Worm (Caenorhabditis elegans): ENCODE data around the gene nxf-1.

DNA sequence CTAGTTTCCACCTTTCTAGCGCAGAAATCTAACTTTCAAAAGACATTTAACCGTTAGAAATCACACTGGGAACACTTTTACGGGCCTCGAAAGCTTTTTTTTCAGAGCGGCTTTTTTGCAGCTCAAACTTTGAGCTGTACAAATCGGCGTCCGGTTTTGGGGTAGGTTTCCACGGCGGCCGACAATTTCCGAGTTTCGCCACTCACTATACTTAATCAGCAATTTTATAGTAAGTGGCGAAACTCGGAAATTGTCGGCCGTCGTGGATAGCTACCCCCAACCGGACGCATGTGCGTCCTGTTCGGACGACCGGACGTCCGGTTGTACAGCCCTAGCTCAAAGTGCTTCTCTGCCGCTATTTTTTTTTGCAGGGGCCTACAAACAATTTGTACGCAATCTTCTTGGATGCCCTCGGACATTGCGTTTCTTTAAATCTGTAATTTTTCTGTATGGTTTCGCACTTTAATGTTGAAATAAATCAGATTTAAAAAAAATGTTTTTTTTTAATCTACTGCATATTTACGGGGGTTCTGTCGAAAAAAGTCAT is 18.6 kb downstream of the nxf-1 start:
- TF ChIP-seq F13C5.2 (tag; optimal IDR thresholded peaks at IDR 0.05): no peak
- TF ChIP-seq hmg-4 (GFP tag; optimal IDR thresholded peaks at IDR 0.05): no peak
- no peak for TF ChIP-seq aly-1 (tag; optimal IDR thresholded peaks at IDR 0.05)
- TF ChIP-seq flt-1 (GFP tag; IDR thresholded peaks at IDR 0.05): no peak
- TF ChIP-seq ceh-13 (GFP tag; optimal IDR thresholded peaks at IDR 0.05): no peak
- no peak for TF ChIP-seq ama-1 (optimal IDR thresholded peaks at IDR 0.05)
- no peak for TF ChIP-seq sea-1 (GFP tag; conservative IDR thresholded peaks at IDR 0.05)
- no peak for TF ChIP-seq ceh-36 (tag; optimal IDR thresholded peaks at IDR 0.05)
- no peak for TF ChIP-seq pes-1 (GFP tag; IDR thresholded peaks at IDR 0.05)
- TF ChIP-seq tbx-11 (GFP tag; IDR thresholded peaks at IDR 0.05): no peak
- no peak for TF ChIP-seq scrt-1 (GFP tag; IDR thresholded peaks at IDR 0.05)
- TF ChIP-seq hnd-1 (tag; optimal IDR thresholded peaks at IDR 0.05): no peak

Measured in whole organism, early embryonic.